Worm (Caenorhabditis elegans): Measurements from ENCODE around the gene twk-11.
"Not testable (repeated sequence)": the region's sequence is repeated elsewhere in the genome, so short reads cannot be mapped to it uniquely, and the experiment has no call there.

The twk-11 gene

ce11 chrV:7036475-7036874 lies at the start of gene twk-11:
TSS of gene twk-11 (minus strand) at chrV:7036575.
- no peak for TF ChIP-seq unc-62 (GFP tag; optimal IDR thresholded peaks at IDR 0.05)

ce11 chrV:7085518-7086104 lies 49.2 kb upstream of the twk-11 start, which contains the start of gene VC5.2:
TSS of gene VC5.2 (plus strand) at chrV:7085956.
- TF ChIP-seq unc-62 (GFP tag; optimal IDR thresholded peaks at IDR 0.05): no peak

ce11 chrV:7084612-7085139 lies 48.3 kb upstream of the twk-11 start, which contains the start of gene mys-1:
TSS of gene mys-1 (minus strand) at chrV:7084662.
- no peak for TF ChIP-seq unc-62 (GFP tag; optimal IDR thresholded peaks at IDR 0.05)

ce11 chrV:7079388-7079787 lies 43.0 kb upstream of the twk-11 start:
- no peak for TF ChIP-seq unc-62 (GFP tag; optimal IDR thresholded peaks at IDR 0.05)

- no peak for TF ChIP-seq unc-62 (GFP tag; optimal IDR thresholded peaks at IDR 0.05)
Observed at ce11 chrV:7078765-7079164, 42.4 kb upstream of the twk-11 start.

ce11 chrV:7076161-7076560 lies 39.8 kb upstream of the twk-11 start:
- no peak for TF ChIP-seq unc-62 (GFP tag; optimal IDR thresholded peaks at IDR 0.05)

- no peak for TF ChIP-seq unc-62 (GFP tag; optimal IDR thresholded peaks at IDR 0.05)
Observed at ce11 chrV:7075646-7076045, 39.3 kb upstream of the twk-11 start, which contains the start of gene npa-1. TSS of gene npa-1 (plus strand) at chrV:7075787.

ce11 chrV:7072309-7072708 lies 35.9 kb upstream of the twk-11 start, which contains the start of gene F27B10.1:
TSS of gene F27B10.1 (plus strand) at chrV:7072609.
- TF ChIP-seq unc-62 (GFP tag; optimal IDR thresholded peaks at IDR 0.05): no peak

ce11 chrV:7069605-7070004 lies 33.2 kb upstream of the twk-11 start:
- no peak for TF ChIP-seq unc-62 (GFP tag; optimal IDR thresholded peaks at IDR 0.05)

ce11 chrV:7068861-7069260 lies 32.5 kb upstream of the twk-11 start:
- no peak for TF ChIP-seq unc-62 (GFP tag; optimal IDR thresholded peaks at IDR 0.05)

ce11 chrV:7065226-7065625 lies 28.9 kb upstream of the twk-11 start, which contains the start of gene Y57E12AR.1:
TSS of gene Y57E12AR.1 (minus strand) at chrV:7065326.
- no peak for TF ChIP-seq unc-62 (GFP tag; optimal IDR thresholded peaks at IDR 0.05)

- TF ChIP-seq unc-62 (GFP tag; optimal IDR thresholded peaks at IDR 0.05): not testable (repeated sequence)
Observed at ce11 chrV:7062790-7063189, 26.4 kb upstream of the twk-11 start, which contains the start of gene tmem-258. TSS of gene tmem-258 (plus strand) at chrV:7063174.

- TF ChIP-seq unc-62 (GFP tag; optimal IDR thresholded peaks at IDR 0.05): no peak
Observed at ce11 chrV:7060396-7060795, 24.0 kb upstream of the twk-11 start, which contains the start of the genes Y57E12AL.6 and Y57E12AL.1. TSS of gene Y57E12AL.6 (minus strand) at chrV:7060470. TSS of gene Y57E12AL.1 (plus strand) at chrV:7060530.

- TF ChIP-seq unc-62 (GFP tag; optimal IDR thresholded peaks at IDR 0.05): no peak
Observed at ce11 chrV:7059350-7059749, 23.0 kb upstream of the twk-11 start, which contains the start of gene mdt-6. TSS of gene mdt-6 (minus strand) at chrV:7059624.

- not testable (repeated sequence) for TF ChIP-seq unc-62 (GFP tag; optimal IDR thresholded peaks at IDR 0.05)
Observed at ce11 chrV:7057795-7058194, 21.4 kb upstream of the twk-11 start, which contains the start of gene Y57E12AL.2. TSS of gene Y57E12AL.2 (plus strand) at chrV:7058095.

- no peak for TF ChIP-seq unc-62 (GFP tag; optimal IDR thresholded peaks at IDR 0.05)
Observed at ce11 chrV:7054598-7054997, 18.2 kb upstream of the twk-11 start, which contains the start of gene spig-8. TSS of gene spig-8 (plus strand) at chrV:7054898.

ce11 chrV:7053100-7053499 lies 16.7 kb upstream of the twk-11 start, which contains the start of gene txt-17:
TSS of gene txt-17 (minus strand) at chrV:7053200.
- no peak for TF ChIP-seq unc-62 (GFP tag; optimal IDR thresholded peaks at IDR 0.05)
